Worm (Caenorhabditis elegans) whole organism, L2 larva: ENCODE data around the gene alh-1.
"Not testable (repeated sequence)": the region's sequence is repeated elsewhere in the genome, so short reads cannot be mapped to it uniquely, and the experiment has no call there.

Experiments used
- C34F6.9 ChIP-seq: fragments of 150-350 bp; optimal IDR thresholded peaks from 2 replicates; lab custom pipeline; 2014; ENCODE audit warnings: missing biosample characterization, missing genetic modification characterization
- F13H6.1 ChIP-seq: sonication (generic microtip); optimal IDR thresholded peaks from 2 replicates; lab custom pipeline; 2016; ENCODE audit warnings: missing genetic modification characterization, missing compliant biosample characterization
- R02D3.7 ChIP-seq: fragments of 150-350 bp; optimal IDR thresholded peaks from 2 replicates; lab custom pipeline; 2014; ENCODE audit warnings: missing biosample characterization, missing genetic modification characterization
- Y55F3AM.14 ChIP-seq: fragments of 200-800 bp; sonication (Bioruptor generic); optimal IDR thresholded peaks from 2 replicates; lab custom pipeline; 2018; ENCODE audit warnings: mild to moderate bottlenecking, missing genetic modification characterization, missing compliant biosample characterization
- ZK546.5 ChIP-seq: sonication (generic microtip); optimal IDR thresholded peaks from 2 replicates; lab custom pipeline; 2017; ENCODE audit warnings: missing biosample characterization, missing genetic modification characterization
- alr-1 ChIP-seq: fragments of 150-350 bp; optimal IDR thresholded peaks from 2 replicates; lab custom pipeline; 2014; ENCODE audit warnings: missing biosample characterization, missing genetic modification characterization
- blmp-1 ChIP-seq: sonication (generic microtip); optimal IDR thresholded peaks from 2 replicates; lab custom pipeline; 2017; ENCODE audit warnings: missing genetic modification characterization, mild to moderate bottlenecking, missing compliant biosample characterization, antibody characterized with exemption, moderate library complexity; ENCODE audit not compliant: insufficient read depth
- ceh-16 ChIP-seq: fragments of 150-350 bp; optimal IDR thresholded peaks from 2 replicates; lab custom pipeline; 2014; ENCODE audit warnings: missing biosample characterization, missing genetic modification characterization
- crh-2 ChIP-seq: sonication (generic microtip); optimal IDR thresholded peaks from 2 replicates; lab custom pipeline; 2017; ENCODE audit warnings: missing biosample characterization, missing genetic modification characterization
- dmd-4 ChIP-seq: sonication (generic microtip); optimal IDR thresholded peaks from 2 replicates; lab custom pipeline; 2017; ENCODE audit warnings: missing biosample characterization, missing genetic modification characterization
- egl-27 ChIP-seq: sonication (generic microtip); optimal IDR thresholded peaks from 3 replicates; lab custom pipeline; 2017; ENCODE audit warnings: missing biosample characterization, missing genetic modification reagents, missing genetic modification characterization
- elt-1 ChIP-seq: fragments of 150-350 bp; optimal IDR thresholded peaks from 2 replicates; lab custom pipeline; 2014; ENCODE audit warnings: missing biosample characterization, missing genetic modification characterization
- elt-3 ChIP-seq: sonication (generic microtip); optimal IDR thresholded peaks from 2 replicates; lab custom pipeline; 2017; ENCODE audit warnings: missing biosample characterization, missing genetic modification characterization
- gmeb-1 ChIP-seq: fragments of 150-350 bp; optimal IDR thresholded peaks from 2 replicates; lab custom pipeline; 2014; ENCODE audit warnings: missing biosample characterization, missing genetic modification characterization
- lin-11 ChIP-seq: fragments of 150-350 bp; sonication (generic microtip); optimal IDR thresholded peaks from 2 replicates; lab custom pipeline; 2014; ENCODE audit warnings: missing biosample characterization, missing genetic modification characterization, inconsistent platforms, mixed read lengths
- lin-13 ChIP-seq: fragments of 150-350 bp; optimal IDR thresholded peaks from 2 replicates; lab custom pipeline; 2014; ENCODE audit warnings: missing biosample characterization, missing genetic modification reagents, missing genetic modification characterization
- lin-39 ChIP-seq: fragments of 150-350 bp; optimal IDR thresholded peaks from 2 replicates; lab custom pipeline; 2014; ENCODE audit warnings: missing biosample characterization, missing genetic modification reagents, missing genetic modification characterization
- lsy-2 ChIP-seq, 2 experiments: fragments of 150-350 bp in 1 of 2; sonication (generic microtip) in 1 of 2; optimal IDR thresholded peaks; 2 replicates each; lab custom pipeline; 2014 to 2017; ENCODE audit warnings: missing biosample characterization in 2 of 2, missing genetic modification characterization in 2 of 2
- mab-5 ChIP-seq: fragments of 150-350 bp; optimal IDR thresholded peaks from 2 replicates; lab custom pipeline; 2014; ENCODE audit warnings: missing biosample characterization, missing genetic modification characterization
- mbf-1 ChIP-seq: sonication (generic microtip); optimal IDR thresholded peaks from 2 replicates; lab custom pipeline; 2017; ENCODE audit warnings: missing biosample characterization, missing genetic modification characterization
- mdl-1 ChIP-seq, 2 experiments: fragments of 150-350 bp in 1 of 2; sonication (generic microtip) in 1 of 2; optimal IDR thresholded peaks; 2 replicates each; lab custom pipeline; 2017; ENCODE audit warnings: missing biosample characterization in 2 of 2, missing genetic modification characterization in 2 of 2
- nhr-11 ChIP-seq: fragments of 150-350 bp; optimal IDR thresholded peaks from 2 replicates; lab custom pipeline; 2014; ENCODE audit warnings: missing biosample characterization, missing genetic modification characterization
- nhr-129 ChIP-seq: fragments of 150-350 bp; optimal IDR thresholded peaks from 2 replicates; lab custom pipeline; 2014; ENCODE audit warnings: missing biosample characterization, missing genetic modification characterization
- nhr-23 ChIP-seq: fragments of 150-350 bp; optimal IDR thresholded peaks from 2 replicates; lab custom pipeline; 2014; ENCODE audit warnings: missing biosample characterization, missing genetic modification reagents, missing genetic modification characterization
- nhr-237 ChIP-seq: fragments of 150-350 bp; optimal IDR thresholded peaks from 2 replicates; lab custom pipeline; 2014; ENCODE audit warnings: missing biosample characterization, missing genetic modification characterization
- nhr-25 ChIP-seq: fragments of 150-350 bp; sonication (generic microtip); optimal IDR thresholded peaks from 3 replicates; lab custom pipeline; 2014; ENCODE audit warnings: missing biosample characterization, missing genetic modification characterization
- nhr-6 ChIP-seq: fragments of 150-350 bp; optimal IDR thresholded peaks from 2 replicates; lab custom pipeline; 2014; ENCODE audit warnings: missing biosample characterization, missing genetic modification characterization
- peb-1 ChIP-seq: fragments of 150-350 bp; optimal IDR thresholded peaks from 2 replicates; lab custom pipeline; 2014; ENCODE audit warnings: missing biosample characterization, missing genetic modification characterization
- skn-1 ChIP-seq: sonication (generic microtip); optimal IDR thresholded peaks from 2 replicates; lab custom pipeline; 2017; ENCODE audit warnings: missing biosample characterization, missing genetic modification characterization
- sma-3 ChIP-seq: sonication (generic microtip); optimal IDR thresholded peaks from 2 replicates; lab custom pipeline; 2016; ENCODE audit warnings: missing genetic modification reagents, missing genetic modification characterization, missing compliant biosample characterization
- sma-9 ChIP-seq, 2 experiments: fragments of 150-350 bp in 1 of 2; sonication (generic microtip) in 1 of 2; optimal IDR thresholded peaks; 2 replicates each; lab custom pipeline; 2014 to 2016; ENCODE audit warnings: missing genetic modification characterization in 2 of 2, mild to moderate bottlenecking in 1 of 2, missing biosample characterization in 1 of 2, missing compliant biosample characterization in 1 of 2, missing genetic modification reagents in 1 of 2, moderate library complexity in 1 of 2
- snpc-4 ChIP-seq: fragments of 150-350 bp; optimal IDR thresholded peaks from 2 replicates; lab custom pipeline; 2014; ENCODE audit warnings: missing biosample characterization, missing genetic modification characterization
- unc-39 ChIP-seq: fragments of 150-350 bp; optimal IDR thresholded peaks from 2 replicates; lab custom pipeline; 2014; ENCODE audit warnings: missing biosample characterization, missing genetic modification characterization
- unc-55 ChIP-seq: fragments of 150-350 bp; sonication (generic microtip); optimal IDR thresholded peaks from 3 replicates; lab custom pipeline; 2014; ENCODE audit warnings: missing biosample characterization, missing genetic modification reagents, missing genetic modification characterization
- unc-62 ChIP-seq: fragments of 150-350 bp; optimal IDR thresholded peaks from 2 replicates; lab custom pipeline; 2014; ENCODE audit warnings: missing biosample characterization, missing genetic modification reagents, missing genetic modification characterization
- zag-1 ChIP-seq: fragments of 150-350 bp; optimal IDR thresholded peaks from 2 replicates; lab custom pipeline; 2014; ENCODE audit warnings: missing biosample characterization, missing genetic modification characterization
- ztf-11 ChIP-seq: sonication (generic microtip); optimal IDR thresholded peaks from 2 replicates; lab custom pipeline; 2017; ENCODE audit warnings: missing biosample characterization, missing genetic modification characterization
- ztf-4 ChIP-seq: fragments of 150-350 bp; optimal IDR thresholded peaks from 2 replicates; lab custom pipeline; 2014; ENCODE audit warnings: missing biosample characterization, missing genetic modification characterization

The alh-1 gene

DNA sequence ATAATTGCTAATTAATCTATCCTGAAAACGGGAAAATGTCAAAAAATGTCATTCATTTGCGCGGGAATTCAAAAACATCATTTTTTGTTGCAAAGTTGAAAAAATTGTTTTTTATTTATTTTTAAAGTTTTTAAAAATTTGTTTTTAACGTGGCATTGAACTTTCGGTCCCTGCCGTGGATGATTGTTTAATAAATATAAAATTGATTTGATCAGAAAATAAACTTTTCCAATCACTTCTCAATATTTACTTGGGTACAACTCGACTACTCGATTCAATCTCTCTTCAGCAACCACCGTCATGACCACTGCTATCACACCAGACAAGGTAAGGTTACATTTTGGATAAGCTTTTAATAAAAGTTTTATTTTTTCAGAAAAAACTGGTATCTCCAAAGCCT lies 15.2 kb upstream of the alh-1 start, which contains the start of gene C45G9.4:
TSS of gene C45G9.4 (plus strand) at position 301 of the 400 bp plus-strand sequence.
- not testable (repeated sequence) for TF ChIP-seq sma-9 (GFP tag; optimal IDR thresholded peaks at IDR 0.05; lab: Kevin White, UChicago); sma-9 (tag; optimal IDR thresholded peaks at IDR 0.05; lab: Kevin White, UChicago); mbf-1 (tag; lab: Kevin White, UChicago); elt-1
- TF ChIP-seq, all 48 proteins: peak for 0; not testable (repeated sequence) for 48

ce11 chrIII:5068675-5069233 lies 8.8 kb upstream of the alh-1 start, which contains the start of the genes C45G9.11 and C45G9.2:
Gene C45G9.11, minus strand, starts transcription at chrIII:5068725.
Gene C45G9.2, plus strand, starts transcription at chrIII:5069066.
- TF ChIP-seq lin-39 (tag; lab: Kevin White, UChicago) (no peak), unc-39 (no peak), nhr-25 (tag; lab: Kevin White, UChicago) (no peak), gmeb-1 (peak; percentile 94), R02D3.7 (peak; percentile 11), lsy-2 (tag; optimal IDR thresholded peaks at IDR 0.05; lab: Kevin White, UChicago) (peak; percentile 71 to 85), snpc-4 (tag; lab: Kevin White, UChicago) (peak; percentile 42), F13H6.1 (tag; lab: Kevin White, UChicago) (peak; percentile 73), crh-2 (tag; lab: Kevin White, UChicago) (peak; percentile 43), Y55F3AM.14 (GFP tag; lab: Kevin White, UChicago) (no peak), nhr-129 (tag; lab: Kevin White, UChicago) (peak; percentile 20), peb-1 (tag; lab: Kevin White, UChicago) (no peak), sma-9 (GFP tag; optimal IDR thresholded peaks at IDR 0.05; lab: Kevin White, UChicago) (peak; percentile 88), sma-9 (tag; optimal IDR thresholded peaks at IDR 0.05; lab: Kevin White, UChicago) (no peak), nhr-6 (tag; lab: Kevin White, UChicago) (peak; percentile 52), lin-11 (peak; percentile 11), C34F6.9 (tag; lab: Kevin White, UChicago) (peak; percentile 75), mab-5 (tag; lab: Kevin White, UChicago) (peak; percentile 52), elt-3 (tag; lab: Kevin White, UChicago) (no peak), sma-3 (GFP tag; lab: Kevin White, UChicago) (peak; percentile 83), ztf-4 (peak; percentile 43), unc-55 (GFP tag; lab: Kevin White, UChicago) (peak; percentile 81), lin-13 (peak; percentile 74)

ce11 chrIII:5071509-5071908 lies 6.1 kb upstream of the alh-1 start, which contains the start of gene C45G9.12:
Gene C45G9.12, minus strand, starts transcription at chrIII:5071609.
- TF ChIP-seq nhr-6 (tag; lab: Kevin White, UChicago) (no peak), Y55F3AM.14 (GFP tag; lab: Kevin White, UChicago) (no peak), ztf-11 (tag; lab: Kevin White, UChicago) (no peak), mdl-1 (tag; optimal IDR thresholded peaks at IDR 0.05; lab: Kevin White, UChicago) (no peak), alr-1 (tag; lab: Kevin White, UChicago) (no peak), skn-1 (tag; lab: Kevin White, UChicago) (no peak), blmp-1 (tag; lab: Kevin White, UChicago) (no peak), unc-62 (GFP tag; lab: Kevin White, UChicago) (no peak), nhr-25 (tag; lab: Kevin White, UChicago) (no peak), nhr-237 (tag; lab: Kevin White, UChicago) (no peak), ztf-4 (no peak), C34F6.9 (tag; lab: Kevin White, UChicago) (no peak), nhr-129 (tag; lab: Kevin White, UChicago) (no peak), crh-2 (tag; lab: Kevin White, UChicago) (no peak), elt-3 (tag; lab: Kevin White, UChicago) (no peak), ceh-16 (tag; lab: Kevin White, UChicago) (no peak), lin-39 (tag; lab: Kevin White, UChicago) (no peak), nhr-11 (no peak), dmd-4 (no peak), elt-1 (no peak)

- TF ChIP-seq sma-9 (GFP tag; optimal IDR thresholded peaks at IDR 0.05; lab: Kevin White, UChicago) (no peak), sma-9 (tag; optimal IDR thresholded peaks at IDR 0.05; lab: Kevin White, UChicago) (no peak), R02D3.7 (no peak), ZK546.5 (tag; lab: Kevin White, UChicago) (no peak), unc-39 (no peak), zag-1 (tag; lab: Kevin White, UChicago) (no peak), egl-27 (tag; lab: Kevin White, UChicago) (no peak), gmeb-1 (no peak), nhr-129 (tag; lab: Kevin White, UChicago) (no peak), nhr-11 (no peak), crh-2 (tag; lab: Kevin White, UChicago) (no peak), nhr-23 (tag; lab: Kevin White, UChicago) (no peak), ztf-4 (no peak)
Measured at ce11 chrIII:5074398-5074797, 3.2 kb upstream of the alh-1 start, which contains the start of gene ttbk-6. Gene ttbk-6, plus strand, starts transcription at chrIII:5074698.
